Worm (Caenorhabditis elegans): ENCODE measurements around the gene H32C10.1.

The H32C10.1 gene

DNA sequence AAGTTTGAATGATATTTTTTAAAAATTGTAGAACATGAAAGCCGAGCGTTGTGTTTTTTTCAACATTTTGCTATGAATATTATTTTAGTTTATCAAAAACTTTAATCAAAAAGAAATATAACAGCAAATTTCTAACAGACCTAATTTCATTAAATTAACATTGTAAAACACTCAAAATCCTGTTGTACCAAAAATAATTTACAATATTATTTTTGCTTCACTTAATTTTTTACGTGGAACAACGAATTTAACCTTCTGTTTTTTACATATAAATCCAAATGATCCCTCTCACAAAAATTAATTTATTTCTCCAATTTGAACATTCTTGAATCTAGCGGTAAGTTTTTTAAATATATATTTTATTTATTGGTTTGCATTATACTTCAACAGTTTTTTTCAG is at the start of gene H32C10.1:
TSS of gene H32C10.1 (plus strand) at position 301 of the 400 bp plus-strand sequence.
- TF ChIP-seq nhr-76 (tag; optimal IDR thresholded peaks at IDR 0.05) (no peak), Y75B8A.6 (GFP tag; IDR thresholded peaks at IDR 0.05) (no peak), zag-1 (tag; optimal IDR thresholded peaks at IDR 0.05) (no peak), ama-1 (optimal IDR thresholded peaks at IDR 0.05) (no peak), T26A8.4 (GFP tag; IDR thresholded peaks at IDR 0.05) (no peak), nhr-111 (GFP tag; optimal IDR thresholded peaks at IDR 0.05) (no peak), lsy-2 (tag; optimal IDR thresholded peaks at IDR 0.05) (no peak), hlh-11 (tag; optimal IDR thresholded peaks at IDR 0.05) (no peak), F49E8.2 (tag; optimal IDR thresholded peaks at IDR 0.05; ENCODE audit: borderline replicate concordance) (no peak), hmg-1.1 (GFP tag; IDR thresholded peaks at IDR 0.05) (no peak), ceh-82 (tag; optimal IDR thresholded peaks at IDR 0.05) (no peak), zfp-3 (GFP tag; conservative IDR thresholded peaks at IDR 0.05) (no peak), daf-8 (GFP tag; IDR thresholded peaks at IDR 0.05) (no peak), ZK546.5 (tag; optimal IDR thresholded peaks at IDR 0.05) (no peak), daf-16 (GFP tag; optimal IDR thresholded peaks at IDR 0.05) (no peak), daf-16 (tag; optimal IDR thresholded peaks at IDR 0.05) (no peak)

DNA sequence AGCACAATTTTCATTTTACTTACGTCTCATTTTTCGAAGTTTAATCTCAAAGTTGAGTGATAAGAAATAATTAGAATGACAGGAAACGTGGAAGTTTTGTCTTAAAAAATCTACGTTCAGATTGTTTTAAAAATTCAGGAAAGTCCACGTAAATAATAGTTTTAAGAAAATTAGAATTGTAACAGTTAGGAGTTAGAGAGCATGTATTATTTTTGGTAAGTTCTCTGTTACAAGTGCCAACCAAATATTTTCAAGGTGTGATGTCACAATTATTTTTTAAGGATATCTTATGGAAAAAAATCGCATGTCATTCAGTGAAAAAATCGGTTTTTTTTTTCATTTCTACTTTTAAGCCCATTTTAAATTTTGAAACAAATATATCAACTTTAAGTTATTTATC is 49.6 kb upstream of the H32C10.1 start, which contains the start of gene H04M03.11:
TSS of gene H04M03.11 (minus strand) at position 101 of the 400 bp plus-strand sequence.
- no peak for TF ChIP-seq snpc-1.2 (GFP tag; IDR thresholded peaks at IDR 0.05)
- no peak for TF ChIP-seq fos-1 (tag; optimal IDR thresholded peaks at IDR 0.05)
- no peak for TF ChIP-seq lin-39 (tag; optimal IDR thresholded peaks at IDR 0.05)
- no peak for TF ChIP-seq sdz-12 (GFP tag; optimal IDR thresholded peaks at IDR 0.05)
- no peak for TF ChIP-seq ceh-20 (GFP tag; IDR thresholded peaks at IDR 0.05)
- no peak for TF ChIP-seq snpc-4 (tag; optimal IDR thresholded peaks at IDR 0.05)
- TF ChIP-seq attf-4 (tag; optimal IDR thresholded peaks at IDR 0.05) = no peak
- no peak for TF ChIP-seq F44E2.7 (GFP tag; IDR thresholded peaks at IDR 0.05)
- TF ChIP-seq daf-8 (GFP tag; IDR thresholded peaks at IDR 0.05) = no peak
- TF ChIP-seq daf-12 (tag; optimal IDR thresholded peaks at IDR 0.05) = no peak
- no peak for TF ChIP-seq ceh-44 (GFP tag; IDR thresholded peaks at IDR 0.05)
- no peak for TF ChIP-seq Y105C5A.15 (GFP tag; IDR thresholded peaks at IDR 0.05)
- TF ChIP-seq tra-1 (GFP tag; IDR thresholded peaks at IDR 0.05) = no peak
- TF ChIP-seq nhr-41 (GFP tag; IDR thresholded peaks at IDR 0.05) = no peak
- no peak for TF ChIP-seq arid-1 (GFP tag; conservative IDR thresholded peaks at IDR 0.05)

DNA sequence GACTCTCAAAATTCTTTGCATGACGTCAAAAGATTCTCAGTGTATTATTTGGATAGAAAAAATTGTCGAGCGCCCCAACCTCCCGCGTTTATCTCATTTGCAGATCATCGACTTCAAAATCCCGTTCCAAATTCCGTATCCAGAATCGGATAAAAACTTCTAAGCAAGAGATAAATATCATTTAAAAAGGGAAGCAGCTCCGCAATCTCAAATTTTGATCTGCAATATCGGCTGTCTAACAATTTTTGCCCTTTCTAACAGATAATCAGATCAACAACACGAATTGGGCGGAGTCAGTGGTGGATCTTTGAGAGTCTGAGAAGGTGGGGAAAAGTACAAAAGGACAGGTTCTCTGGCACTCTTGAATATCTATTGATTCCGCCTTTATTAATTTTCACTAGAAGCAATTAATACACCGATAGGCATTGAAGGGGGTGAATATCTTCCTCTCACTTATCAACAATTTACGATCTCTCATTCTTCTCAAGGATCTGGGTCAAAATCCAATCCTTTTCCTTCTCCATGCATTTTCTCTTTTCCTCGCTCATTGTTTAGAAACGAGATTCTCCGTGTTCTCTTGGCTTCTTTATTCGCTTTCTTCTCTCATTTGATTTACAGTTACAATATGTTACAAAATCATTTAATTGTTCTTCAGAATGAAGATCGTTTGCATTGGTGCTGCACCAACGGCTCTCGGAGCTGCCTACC is 48.8 kb upstream of the H32C10.1 start, which contains the start of gene glf-1:
TSS of gene glf-1 (plus strand) at position 656 of the 708 bp plus-strand sequence.
- TF ChIP-seq unc-62 (GFP tag; optimal IDR thresholded peaks at IDR 0.05 in 1 of 2) (peak in 1 of 2 experiments; percentile 29), unc-62 (tag; optimal IDR thresholded peaks at IDR 0.05) (no peak), ceh-28 (tag; optimal IDR thresholded peaks at IDR 0.05) (no peak)

DNA sequence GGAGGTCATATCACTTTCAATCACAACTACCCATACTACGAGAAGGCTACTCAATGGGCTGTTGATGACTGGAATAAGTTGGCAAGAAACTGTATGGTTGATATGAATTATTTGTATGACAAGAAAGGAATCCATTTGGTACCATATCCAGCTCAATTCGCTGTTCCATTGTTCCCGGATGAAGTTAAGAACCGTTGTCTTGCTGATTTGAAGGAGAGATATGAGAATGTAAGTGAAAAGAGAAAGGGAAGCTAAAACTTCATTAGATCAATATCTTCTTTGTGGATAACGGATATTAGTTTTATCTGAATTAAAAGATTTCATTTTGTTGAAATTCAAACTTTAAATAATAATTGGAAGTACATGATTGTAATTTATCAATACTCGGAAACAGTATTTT is 47.5 kb upstream of the H32C10.1 start:
- TF ChIP-seq tag-97 (GFP tag; IDR thresholded peaks at IDR 0.05) = no peak
- TF ChIP-seq attf-4 (tag; optimal IDR thresholded peaks at IDR 0.05) = no peak
- no peak for TF ChIP-seq zip-2 (tag; optimal IDR thresholded peaks at IDR 0.05)
- no peak for TF ChIP-seq nhr-237 (tag; optimal IDR thresholded peaks at IDR 0.05)
- no peak for TF ChIP-seq mdl-1 (tag; optimal IDR thresholded peaks at IDR 0.05)
- no peak for TF ChIP-seq duxl-1 (tag; optimal IDR thresholded peaks at IDR 0.05; ENCODE audit: poor library complexity)
- TF ChIP-seq set-16 (GFP tag; IDR thresholded peaks at IDR 0.05) = no peak
